Fruit fly (Drosophila melanogaster) whole organism, embryonic: ENCODE results near the gene CG32448.

Experiments
- Atf3 ChIP-seq: fragments of 200-800 bp; sonication (Bioruptor generic); optimal IDR thresholded peaks from 3 replicates; lab custom pipeline; 2016; ENCODE audit warnings: missing biosample characterization, missing genetic modification characterization
- CG12391 ChIP-seq: fragments of 200-800 bp; sonication (Bioruptor generic); optimal IDR thresholded peaks from 3 replicates; lab custom pipeline; 2018; ENCODE audit warnings: missing biosample characterization, mild to moderate bottlenecking, missing genetic modification characterization, moderate library complexity
- CG12659 ChIP-seq: fragments of 200-800 bp; sonication (Bioruptor generic); optimal IDR thresholded peaks from 3 replicates; lab custom pipeline; 2017; ENCODE audit warnings: mild to moderate bottlenecking, missing biosample characterization, missing genetic modification reagents, missing genetic modification characterization
- CG14667 ChIP-seq: fragments of 200-800 bp; sonication (Bioruptor generic); IDR thresholded peaks from 2 replicates; pipeline ENCODE4 v1.3.6; 2022; ENCODE audit warnings: missing biosample characterization, missing genetic modification characterization
- CG17186 ChIP-seq: fragments of 200-800 bp; sonication (Bioruptor generic); optimal IDR thresholded peaks from 3 replicates; lab custom pipeline; 2017; ENCODE audit warnings: missing biosample characterization, missing genetic modification reagents, missing genetic modification characterization
- CG18476 ChIP-seq: fragments of 200-800 bp; sonication (Bioruptor generic); optimal IDR thresholded peaks from 2 replicates; lab custom pipeline; 2016; ENCODE audit warnings: missing biosample characterization, mild to moderate bottlenecking, missing genetic modification characterization
- CG18619 ChIP-seq: fragments of 200-800 bp; sonication (Bioruptor generic); optimal IDR thresholded peaks from 3 replicates; lab custom pipeline; 2017; ENCODE audit warnings: missing biosample characterization, mild to moderate bottlenecking, missing genetic modification characterization
- CG2712 ChIP-seq: fragments of 200-800 bp; optimal IDR thresholded peaks from 3 replicates; lab custom pipeline; 2019; ENCODE audit warnings: missing biosample characterization, mild to moderate bottlenecking, missing genetic modification characterization, moderate library complexity
- CG32767 ChIP-seq: fragments of 200-800 bp; sonication (Bioruptor generic); IDR thresholded peaks from 2 replicates; pipeline ENCODE4 v1.3.6; 2022; ENCODE audit warnings: missing biosample characterization, missing genetic modification characterization
- CG34224 ChIP-seq: fragments of 200-800 bp; sonication (Bioruptor generic); IDR thresholded peaks from 3 replicates; pipeline ENCODE4 v1.3.6; 2022; ENCODE audit warnings: missing biosample characterization, missing genetic modification characterization; ENCODE audit not compliant: partially characterized antibody
- CG3995 ChIP-seq: fragments of 200-800 bp; sonication (Bioruptor generic); optimal IDR thresholded peaks from 3 replicates; lab custom pipeline; 2016; ENCODE audit warnings: missing biosample characterization, missing genetic modification characterization
- CG4282 ChIP-seq: fragments of 200-800 bp; sonication (Bioruptor generic); optimal IDR thresholded peaks from 2 replicates; lab custom pipeline; 2016; ENCODE audit warnings: missing biosample characterization, missing genetic modification characterization
- CG4360 ChIP-seq: fragments of 200-800 bp; sonication (Bioruptor generic); IDR thresholded peaks from 2 replicates; pipeline ENCODE4 v1.3.6; 2022; ENCODE audit warnings: missing biosample characterization, missing genetic modification characterization
- CG4730 ChIP-seq: fragments of 200-800 bp; sonication (Bioruptor generic); IDR thresholded peaks from 2 replicates; pipeline ENCODE4 v1.3.6; 2022; ENCODE audit warnings: missing biosample characterization, missing genetic modification characterization
- CG5245 ChIP-seq: fragments of 200-800 bp; sonication (Bioruptor generic); optimal IDR thresholded peaks from 3 replicates; lab custom pipeline; 2016; ENCODE audit warnings: missing biosample characterization, missing genetic modification characterization
- CG9817 ChIP-seq: fragments of 200-800 bp; sonication (Bioruptor generic); optimal IDR thresholded peaks from 2 replicates; lab custom pipeline; 2018; ENCODE audit warnings: missing biosample characterization, mild to moderate bottlenecking, missing genetic modification characterization, moderate library complexity
- E2f1 ChIP-seq: fragments of 200-800 bp; sonication (Bioruptor generic); IDR thresholded peaks from 2 replicates; pipeline ENCODE4 v1.3.6; 2022; ENCODE audit warnings: missing biosample characterization, missing genetic modification characterization
- Ets65A ChIP-seq: fragments of 200-800 bp; sonication (Bioruptor generic); peaks from one replicate; lab custom pipeline; 2016; ENCODE audit warnings: missing biosample characterization, missing genetic modification characterization
- Fer1 ChIP-seq: fragments of 200-800 bp; sonication (Bioruptor generic); optimal IDR thresholded peaks from 2 replicates; lab custom pipeline; 2017; ENCODE audit warnings: missing biosample characterization, mild to moderate bottlenecking, missing genetic modification characterization
- H15 ChIP-seq: fragments of 200-800 bp; sonication (Bioruptor generic); IDR thresholded peaks from 3 replicates; pipeline ENCODE4 v1.3.6; 2022; ENCODE audit warnings: missing biosample characterization, missing genetic modification characterization
- HLH4C ChIP-seq: fragments of 200-800 bp; sonication (Bioruptor generic); IDR thresholded peaks from 3 replicates; pipeline ENCODE4 v1.3.6; 2022; ENCODE audit warnings: missing biosample characterization, missing genetic modification characterization; ENCODE audit not compliant: partially characterized antibody
- Hey ChIP-seq: fragments of 200-800 bp; sonication (Bioruptor generic); optimal IDR thresholded peaks from 3 replicates; lab custom pipeline; 2018; ENCODE audit warnings: missing biosample characterization, mild to moderate bottlenecking, missing genetic modification characterization
- Hr51 ChIP-seq, 2 experiments: fragments of 200-800 bp; sonication (Bioruptor generic); optimal IDR thresholded peaks; 2 replicates in 1 of 2; 3 replicates in 1 of 2; lab custom pipeline; 2016 to 2018; ENCODE audit warnings: missing biosample characterization in 2 of 2, missing genetic modification characterization in 2 of 2, mild to moderate bottlenecking in 1 of 2, moderate library complexity in 1 of 2
- MTF-1 ChIP-seq: fragments of 200-800 bp; sonication (Bioruptor generic); optimal IDR thresholded peaks from 2 replicates; lab custom pipeline; 2018; ENCODE audit warnings: missing biosample characterization, mild to moderate bottlenecking, missing genetic modification characterization, borderline replicate concordance
- Neu2 ChIP-seq: fragments of 200-800 bp; sonication (Bioruptor generic); optimal IDR thresholded peaks from 3 replicates; lab custom pipeline; 2016; ENCODE audit warnings: missing biosample characterization, missing genetic modification characterization, borderline replicate concordance
- Optix ChIP-seq: fragments of 200-800 bp; sonication (Bioruptor generic); IDR thresholded peaks from 3 replicates; pipeline ENCODE4 v1.3.6; 2022; ENCODE audit warnings: missing biosample characterization, missing genetic modification characterization
- Sox100B ChIP-seq: fragments of 200-800 bp; sonication (Bioruptor generic); optimal IDR thresholded peaks from 3 replicates; lab custom pipeline; 2018; ENCODE audit warnings: missing biosample characterization, mild to moderate bottlenecking, missing genetic modification characterization
- Spps ChIP-seq: fragments of 200-800 bp; sonication (Bioruptor generic); optimal IDR thresholded peaks from 2 replicates; lab custom pipeline; 2018; ENCODE audit warnings: missing biosample characterization, mild to moderate bottlenecking, missing genetic modification characterization
- ara ChIP-seq: fragments of 200-800 bp; sonication (Bioruptor generic); IDR thresholded peaks from 2 replicates; pipeline ENCODE4 v1.3.6; 2022; ENCODE audit warnings: missing biosample characterization, missing genetic modification characterization
- bsh ChIP-seq, 2 experiments: fragments of 200-800 bp; sonication (Bioruptor generic); optimal IDR thresholded peaks; 2 replicates each; lab custom pipeline; 2017 to 2018; ENCODE audit warnings: mild to moderate bottlenecking in 2 of 2, missing biosample characterization in 2 of 2, missing genetic modification characterization in 2 of 2, moderate library complexity in 1 of 2
- cg ChIP-seq: fragments of 200-800 bp; sonication (Bioruptor generic); optimal IDR thresholded peaks from 3 replicates; lab custom pipeline; 2019; ENCODE audit warnings: missing biosample characterization, mild to moderate bottlenecking, missing genetic modification characterization, moderate library complexity
- crc ChIP-seq: fragments of 200-800 bp; sonication (Bioruptor generic); optimal IDR thresholded peaks from 2 replicates; lab custom pipeline; 2016; ENCODE audit warnings: missing biosample characterization, missing genetic modification characterization
- fd96Cb ChIP-seq: fragments of 200-800 bp; sonication (Bioruptor generic); optimal IDR thresholded peaks from 2 replicates; lab custom pipeline; 2018; ENCODE audit warnings: missing biosample characterization, mild to moderate bottlenecking, missing genetic modification characterization, moderate library complexity
- gce ChIP-seq: fragments of 200-800 bp; sonication (Bioruptor generic); IDR thresholded peaks from 3 replicates; pipeline ENCODE4 v1.3.6; 2022; ENCODE audit warnings: missing biosample characterization, missing genetic modification characterization
- gfzf ChIP-seq: fragments of 200-800 bp; sonication (Bioruptor generic); optimal IDR thresholded peaks from 2 replicates; lab custom pipeline; 2016; ENCODE audit warnings: missing biosample characterization, mild to moderate bottlenecking, missing genetic modification characterization, moderate library complexity
- gsb-n ChIP-seq: fragments of 200-800 bp; sonication (Bioruptor generic); optimal IDR thresholded peaks from 3 replicates; lab custom pipeline; 2018; ENCODE audit warnings: missing biosample characterization, mild to moderate bottlenecking, missing genetic modification characterization
- hbn ChIP-seq: fragments of 200-800 bp; sonication (Bioruptor generic); IDR thresholded peaks from 2 replicates; pipeline ENCODE4 v1.3.6; 2022; ENCODE audit warnings: missing biosample characterization, missing genetic modification characterization; ENCODE audit not compliant: partially characterized antibody
- hkb ChIP-seq, 2 experiments: fragments of 200-800 bp in 1 of 2; fragments of >200 bp in 1 of 2; sonication (Bioruptor generic) in 1 of 2; IDR thresholded peaks in 1 of 2; optimal IDR thresholded peaks in 1 of 2; 2 replicates each; pipeline versions ENCODE4 v1.3.6 to Lab custom; 2017 to 2022; ENCODE audit warnings: missing biosample characterization in 1 of 2, missing genetic modification characterization in 1 of 2
- jing ChIP-seq: fragments of 200-800 bp; sonication (Bioruptor generic); optimal IDR thresholded peaks from 2 replicates; lab custom pipeline; 2018; ENCODE audit warnings: missing biosample characterization, mild to moderate bottlenecking, missing genetic modification characterization
- ken ChIP-seq: fragments of 200-800 bp; sonication (Bioruptor generic); IDR thresholded peaks from 3 replicates; pipeline ENCODE4 v1.3.6; 2022; ENCODE audit warnings: missing biosample characterization, missing genetic modification characterization
- lov ChIP-seq, 2 experiments: fragments of 200-800 bp in 1 of 2; fragments of >200 bp in 1 of 2; sonication (Bioruptor generic) in 1 of 2; IDR thresholded peaks in 1 of 2; optimal IDR thresholded peaks in 1 of 2; 2 replicates in 1 of 2; 3 replicates in 1 of 2; pipeline versions ENCODE4 v1.3.6 to Lab custom; 2017 to 2022; ENCODE audit warnings: missing biosample characterization in 1 of 2, missing genetic modification characterization in 1 of 2
- nmo ChIP-seq: fragments of 200-800 bp; sonication (Bioruptor generic); optimal IDR thresholded peaks from 2 replicates; lab custom pipeline; 2018; ENCODE audit warnings: missing biosample characterization, mild to moderate bottlenecking, missing genetic modification characterization, moderate library complexity
- phol ChIP-seq: fragments of 200-800 bp; sonication (Bioruptor generic); optimal IDR thresholded peaks from 3 replicates; lab custom pipeline; 2018; ENCODE audit warnings: missing biosample characterization, mild to moderate bottlenecking, missing genetic modification characterization, moderate library complexity
- pzg ChIP-seq: fragments of 200-800 bp; sonication (Bioruptor generic); optimal IDR thresholded peaks from 3 replicates; lab custom pipeline; 2018; ENCODE audit warnings: missing biosample characterization, mild to moderate bottlenecking, missing genetic modification characterization, moderate library complexity
- seq ChIP-seq: fragments of 200-800 bp; sonication (Bioruptor generic); IDR thresholded peaks from 2 replicates; pipeline ENCODE4 v1.3.6; 2022; ENCODE audit warnings: missing biosample characterization, missing genetic modification characterization
- tio ChIP-seq: fragments of 200-800 bp; sonication (Bioruptor generic); optimal IDR thresholded peaks from 2 replicates; lab custom pipeline; 2017; ENCODE audit warnings: missing biosample characterization, missing genetic modification characterization, inconsistent platforms
- zen ChIP-seq: fragments of 200-800 bp; sonication (Bioruptor generic); optimal IDR thresholded peaks from 3 replicates; lab custom pipeline; 2018; ENCODE audit warnings: missing biosample characterization, mild to moderate bottlenecking, missing genetic modification characterization, moderate library complexity
- zfh1 ChIP-seq: fragments of 200-800 bp; sonication (Bioruptor generic); IDR thresholded peaks from 3 replicates; pipeline ENCODE4 v1.3.6; 2022; ENCODE audit warnings: missing biosample characterization, missing genetic modification characterization

The CG32448 gene

DNA sequence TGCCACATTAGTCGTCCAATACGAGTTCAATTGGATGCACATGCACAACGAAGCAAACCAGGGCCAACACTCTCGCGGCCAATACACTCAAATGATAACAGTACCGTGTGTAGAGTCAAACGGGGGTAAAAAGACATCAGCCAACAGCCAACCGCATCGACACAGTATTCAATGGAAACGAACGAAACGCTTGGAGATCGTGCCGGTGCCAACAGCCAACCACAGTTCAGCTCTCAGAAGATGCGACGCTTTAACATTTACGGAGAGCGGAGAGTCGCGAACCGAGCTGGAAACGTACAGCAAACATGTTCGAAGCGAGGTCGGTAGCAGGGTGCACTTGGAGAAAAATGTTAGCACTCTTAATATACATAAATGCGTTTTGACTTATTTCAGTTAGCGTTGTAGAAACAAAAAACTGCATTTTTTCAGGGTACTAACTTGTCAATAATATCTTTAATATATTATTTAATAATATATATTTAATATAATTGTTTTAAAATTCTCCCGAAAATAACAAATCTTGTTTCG, 20.2 kb downstream of the CG32448 start (continued):
- 0 out of 2 replicates have a peak, but pooled peaks have one; percentile 8 for TF ChIP-seq CG4360 (GFP tag; lab: Robert Waterston, UW)
- no peak for TF ChIP-seq CG17186 (GFP tag; lab: Kevin White, UChicago)
- TF ChIP-seq seq = peak; percentile 47; the same call in 1 of the 2 replicates
- TF ChIP-seq CG12659 (GFP tag; lab: Kevin White, UChicago) = peak; percentile 58
- TF ChIP-seq Atf3 (GFP tag; lab: Kevin White, UChicago) = peak; percentile 23
- no peak for TF ChIP-seq crc
- TF ChIP-seq ara (GFP tag; lab: Robert Waterston, UW) = peak; percentile 80
- peak; percentile 50 to 86 for TF ChIP-seq bsh (GFP tag; optimal IDR thresholded peaks at IDR 0.05; lab: Kevin White, UChicago)
- peak; percentile 56 for TF ChIP-seq Sox100B (GFP tag; lab: Kevin White, UChicago)
- TF ChIP-seq Hr51 (GFP tag; optimal IDR thresholded peaks at IDR 0.05; lab: Kevin White, UChicago) = no peak
- peak; percentile 72 for TF ChIP-seq cg (GFP tag; lab: Kevin White, UChicago)
- TF ChIP-seq gfzf (GFP tag; lab: Kevin White, UChicago) = no peak
- TF ChIP-seq zfh1 (GFP tag; lab: Robert Waterston, UW) = peak; percentile 78
- no peak for TF ChIP-seq Fer1 (GFP tag; lab: Kevin White, UChicago)
- peak; percentile 31 for TF ChIP-seq MTF-1 (GFP tag; lab: Kevin White, UChicago)
- TF ChIP-seq CG2712 (tag; lab: Kevin White, UChicago) = peak; percentile 85
- peak; percentile 45 for TF ChIP-seq CG18619 (GFP tag; lab: Kevin White, UChicago)
- peak; percentile 75 for TF ChIP-seq CG32767 (GFP tag; lab: Robert Waterston, UW)
- peak; percentile 56; the same call in 2 of the 3 replicates for TF ChIP-seq H15
- peak; percentile 25 for TF ChIP-seq tio (GFP tag; lab: Kevin White, UChicago)
- peak; percentile 82 for TF ChIP-seq phol
- no peak for TF ChIP-seq hbn
- peak; percentile 52; the same call in 1 of the 2 replicates for TF ChIP-seq E2f1 (GFP tag; lab: Robert Waterston, UW)
- TF ChIP-seq CG9817 = peak; percentile 33
- TF ChIP-seq CG14667 (GFP tag; lab: Robert Waterston, UW) = peak; percentile 47; the same call in 1 of the 2 replicates
- no peak for TF ChIP-seq CG4282 (GFP tag; lab: Kevin White, UChicago)
- peak; percentile 82 for TF ChIP-seq nmo
- TF ChIP-seq CG3995 (GFP tag; lab: Kevin White, UChicago) = no peak
- TF ChIP-seq gsb-n = peak; percentile 75
- TF ChIP-seq zen = peak; percentile 56
- 0 out of 2 replicates have a peak, but pooled peaks have one; percentile 16 for TF ChIP-seq CG4730 (GFP tag; lab: Robert Waterston, UW)
- TF ChIP-seq Spps (tag; lab: Kevin White, UChicago) = peak; percentile 70
- no peak for TF ChIP-seq lov (optimal IDR thresholded peaks at IDR 0.05; lab: Kevin White, UChicago)
- TF ChIP-seq lov (GFP tag; IDR thresholded peaks at IDR 0.05; lab: Robert Waterston, UW) = 0 out of 3 replicates have a peak, but pooled peaks have one; percentile 62
- peak; percentile 67 for TF ChIP-seq fd96Cb
- no peak for TF ChIP-seq CG34224 (GFP tag; lab: Robert Waterston, UW)
- peak; percentile 41 for TF ChIP-seq Ets65A (GFP tag; lab: Kevin White, UChicago)
- TF ChIP-seq CG5245 (GFP tag; lab: Kevin White, UChicago) = peak; percentile 15
- no peak for TF ChIP-seq Neu2 (GFP tag; lab: Kevin White, UChicago)
- no peak for TF ChIP-seq hkb (optimal IDR thresholded peaks at IDR 0.05; lab: Kevin White, UChicago)
- peak; percentile 72 for TF ChIP-seq hkb (GFP tag; IDR thresholded peaks at IDR 0.05; lab: Robert Waterston, UW)
- no peak for TF ChIP-seq HLH4C
- no peak for TF ChIP-seq pzg (GFP tag; lab: Kevin White, UChicago)
- no peak for TF ChIP-seq CG18476 (GFP tag; lab: Kevin White, UChicago)
- peak; percentile 7; the same call in 1 of the 3 replicates for TF ChIP-seq Optix (GFP tag; lab: Robert Waterston, UW)
- TF ChIP-seq jing (GFP tag; lab: Kevin White, UChicago) = no peak
- no peak for TF ChIP-seq Hey (tag; lab: Kevin White, UChicago)
- TF ChIP-seq CG12391 (tag; lab: Kevin White, UChicago) = peak; percentile 82
- TF ChIP-seq ken (GFP tag; lab: Robert Waterston, UW) = peak; percentile 52; the same call in 1 of the 3 replicates
- TF ChIP-seq gce = peak; percentile 47; the same call in 1 of the 3 replicates
